Worm (Caenorhabditis elegans): ENCODE measurements around the gene acs-9.
"Not testable (repeated sequence)": the region's sequence is repeated elsewhere in the genome, so short reads cannot be mapped to it uniquely, and the experiment has no call there.

Gene acs-9

ce11 chrX:16872446-16872962, 7.8 kb downstream of the acs-9 start, which contains the start of gene T20F7.1:
Gene T20F7.1, plus strand, starts transcription at chrX:16872912.
- TF ChIP-seq him-1 (tag; optimal IDR thresholded peaks at IDR 0.05) = no peak
- no peak for TF ChIP-seq dao-5 (tag; optimal IDR thresholded peaks at IDR 0.05)
- TF ChIP-seq W03F9.2 (tag; optimal IDR thresholded peaks at IDR 0.05) = no peak

- TF ChIP-seq him-1 (tag; optimal IDR thresholded peaks at IDR 0.05) = no peak
- TF ChIP-seq W03F9.2 (tag; optimal IDR thresholded peaks at IDR 0.05) = no peak
- no peak for TF ChIP-seq dao-5 (tag; optimal IDR thresholded peaks at IDR 0.05)
These were observed 9.0 kb downstream of the acs-9 start for ce11 chrX:16871355-16871754.

- no peak for TF ChIP-seq W03F9.2 (tag; optimal IDR thresholded peaks at IDR 0.05)
- no peak for TF ChIP-seq dao-5 (tag; optimal IDR thresholded peaks at IDR 0.05)
- no peak for TF ChIP-seq him-1 (tag; optimal IDR thresholded peaks at IDR 0.05)
These were observed 11.4 kb downstream of the acs-9 start, which contains the start of gene aakg-2 for ce11 chrX:16868931-16869330. Gene aakg-2, minus strand, starts transcription at chrX:16869031.

- TF ChIP-seq dao-5 (tag; optimal IDR thresholded peaks at IDR 0.05) = no peak
- TF ChIP-seq W03F9.2 (tag; optimal IDR thresholded peaks at IDR 0.05) = no peak
- no peak for TF ChIP-seq him-1 (tag; optimal IDR thresholded peaks at IDR 0.05)
These were observed 14.7 kb downstream of the acs-9 start for ce11 chrX:16865675-16866074.

ce11 chrX:16865016-16865415, 15.3 kb downstream of the acs-9 start:
- no peak for TF ChIP-seq him-1 (tag; optimal IDR thresholded peaks at IDR 0.05)
- TF ChIP-seq W03F9.2 (tag; optimal IDR thresholded peaks at IDR 0.05) = no peak
- TF ChIP-seq dao-5 (tag; optimal IDR thresholded peaks at IDR 0.05) = no peak

ce11 chrX:16863320-16863719, 17.0 kb downstream of the acs-9 start:
- TF ChIP-seq W03F9.2 (tag; optimal IDR thresholded peaks at IDR 0.05) (no peak), him-1 (tag; optimal IDR thresholded peaks at IDR 0.05) (no peak), dao-5 (tag; optimal IDR thresholded peaks at IDR 0.05) (no peak)

- TF ChIP-seq dao-5 (tag; optimal IDR thresholded peaks at IDR 0.05) (no peak), W03F9.2 (tag; optimal IDR thresholded peaks at IDR 0.05) (no peak), him-1 (tag; optimal IDR thresholded peaks at IDR 0.05) (no peak)
These were observed 20.3 kb downstream of the acs-9 start, which contains the start of gene T20F7.3 for ce11 chrX:16859956-16860446. Gene T20F7.3, plus strand, starts transcription at chrX:16860396.

ce11 chrX:16844924-16845323, 35.4 kb downstream of the acs-9 start, which contains the start of gene F41G4.8:
Gene F41G4.8, minus strand, starts transcription at chrX:16845024.
- no peak for TF ChIP-seq dao-5 (tag; optimal IDR thresholded peaks at IDR 0.05)
- no peak for TF ChIP-seq W03F9.2 (tag; optimal IDR thresholded peaks at IDR 0.05)
- no peak for TF ChIP-seq him-1 (tag; optimal IDR thresholded peaks at IDR 0.05)

- TF ChIP-seq W03F9.2 (tag; optimal IDR thresholded peaks at IDR 0.05) = no peak
- TF ChIP-seq dao-5 (tag; optimal IDR thresholded peaks at IDR 0.05) = no peak
- no peak for TF ChIP-seq him-1 (tag; optimal IDR thresholded peaks at IDR 0.05)
These were observed 37.4 kb downstream of the acs-9 start for ce11 chrX:16842935-16843334.

ce11 chrX:16840738-16841137, 39.6 kb downstream of the acs-9 start, which contains the start of gene dyla-1:
Gene dyla-1, plus strand, starts transcription at chrX:16841038.
- TF ChIP-seq dao-5 (tag; optimal IDR thresholded peaks at IDR 0.05) (no peak), W03F9.2 (tag; optimal IDR thresholded peaks at IDR 0.05) (no peak), him-1 (tag; optimal IDR thresholded peaks at IDR 0.05) (no peak)

- TF ChIP-seq him-1 (tag; optimal IDR thresholded peaks at IDR 0.05) = no peak
- TF ChIP-seq dao-5 (tag; optimal IDR thresholded peaks at IDR 0.05) = no peak
- TF ChIP-seq W03F9.2 (tag; optimal IDR thresholded peaks at IDR 0.05) = no peak
These were observed 44.0 kb downstream of the acs-9 start, which contains the start of gene F41G4.7 for ce11 chrX:16836304-16836703. Gene F41G4.7, minus strand, starts transcription at chrX:16836404.

ce11 chrX:16834691-16835090, 45.6 kb downstream of the acs-9 start, which contains the start of gene F41G4.13:
Gene F41G4.13, minus strand, starts transcription at chrX:16834791.
- not testable (repeated sequence) for TF ChIP-seq dao-5, him-1, W03F9.2 (tag; optimal IDR thresholded peaks at IDR 0.05)

Measured in whole organism, L4/young adult.